Fruit fly (Drosophila melanogaster) whole organism, embryonic: Measurements from ENCODE around the gene Atg18b.

ENCODE experiments used
- Asciz ChIP-seq: fragments of 200-800 bp; sonication (Bioruptor generic); optimal IDR thresholded peaks from 2 replicates; lab custom pipeline; 2017; ENCODE audit warnings: missing biosample characterization, mild to moderate bottlenecking, missing genetic modification characterization, missing genetic modification reagents
- Awh ChIP-seq: fragments of 200-800 bp; sonication (Bioruptor generic); IDR thresholded peaks from 2 replicates; pipeline ENCODE4, ENCODE4 v1.3.6; 2022; ENCODE audit warnings: missing biosample characterization, missing genetic modification characterization
- CG10543 ChIP-seq: fragments of 200-800 bp; sonication (Bioruptor generic); optimal IDR thresholded peaks from 3 replicates; lab custom pipeline; 2017; ENCODE audit warnings: missing biosample characterization, mild to moderate bottlenecking, missing genetic modification characterization, moderate library complexity
- CG11398 ChIP-seq: fragments of 200-800 bp; sonication (Bioruptor generic); optimal IDR thresholded peaks from 2 replicates; lab custom pipeline; 2016; ENCODE audit warnings: missing biosample characterization, missing genetic modification characterization
- CG12236 ChIP-seq: fragments of 200-800 bp; sonication (Bioruptor generic); optimal IDR thresholded peaks from 2 replicates; lab custom pipeline; 2016; ENCODE audit warnings: missing biosample characterization, missing genetic modification characterization
- CG15514 ChIP-seq: fragments of 200-800 bp; sonication (Bioruptor generic); optimal IDR thresholded peaks from 3 replicates; lab custom pipeline; 2017; ENCODE audit warnings: missing biosample characterization, missing genetic modification characterization, mild to moderate bottlenecking, moderate library complexity, missing genetic modification reagents
- CG16813 ChIP-seq: fragments of 200-800 bp; sonication (Bioruptor generic); IDR thresholded peaks from 3 replicates; pipeline ENCODE4 v1.3.6; 2022; ENCODE audit warnings: missing biosample characterization, missing genetic modification characterization; ENCODE audit not compliant: partially characterized antibody
- CG18262 ChIP-seq: fragments of 200-800 bp; optimal IDR thresholded peaks from 3 replicates; lab custom pipeline; 2019; ENCODE audit warnings: missing biosample characterization, mild to moderate bottlenecking, missing genetic modification characterization, moderate library complexity
- CG18476 ChIP-seq: fragments of 200-800 bp; sonication (Bioruptor generic); optimal IDR thresholded peaks from 2 replicates; lab custom pipeline; 2016; ENCODE audit warnings: missing biosample characterization, mild to moderate bottlenecking, missing genetic modification characterization
- CG18599 ChIP-seq: fragments of 200-800 bp; sonication (Bioruptor generic); optimal IDR thresholded peaks from 3 replicates; lab custom pipeline; 2017; ENCODE audit warnings: missing biosample characterization, missing genetic modification characterization, mild to moderate bottlenecking, moderate library complexity, missing genetic modification reagents
- CG2116 ChIP-seq: fragments of 200-800 bp; sonication (Bioruptor generic); optimal IDR thresholded peaks from 3 replicates; lab custom pipeline; 2018; ENCODE audit warnings: missing biosample characterization, mild to moderate bottlenecking, missing genetic modification characterization
- CG2712 ChIP-seq: fragments of 200-800 bp; optimal IDR thresholded peaks from 3 replicates; lab custom pipeline; 2019; ENCODE audit warnings: missing biosample characterization, mild to moderate bottlenecking, missing genetic modification characterization, moderate library complexity
- CG32772 ChIP-seq: fragments of 200-800 bp; sonication (Bioruptor generic); IDR thresholded peaks from 2 replicates; pipeline ENCODE4 v1.3.6; 2022; ENCODE audit warnings: missing biosample characterization, missing genetic modification characterization
- CG33213 ChIP-seq: fragments of 200-800 bp; sonication (Bioruptor generic); optimal IDR thresholded peaks from 3 replicates; lab custom pipeline; 2016; ENCODE audit warnings: missing biosample characterization, missing genetic modification characterization
- CG34376 ChIP-seq: fragments of 200-800 bp; sonication (Bioruptor generic); optimal IDR thresholded peaks from 2 replicates; lab custom pipeline; 2018; ENCODE audit warnings: missing biosample characterization, mild to moderate bottlenecking, missing genetic modification characterization
- CG34422 ChIP-seq: fragments of 200-800 bp; sonication (Bioruptor generic); IDR thresholded peaks from 3 replicates; pipeline ENCODE4 v1.3.6; 2022; ENCODE audit warnings: missing biosample characterization, missing genetic modification characterization
- CG3995 ChIP-seq: fragments of 200-800 bp; sonication (Bioruptor generic); optimal IDR thresholded peaks from 3 replicates; lab custom pipeline; 2016; ENCODE audit warnings: missing biosample characterization, missing genetic modification characterization
- CG8765 ChIP-seq: fragments of 200-800 bp; sonication (Bioruptor generic); IDR thresholded peaks from 2 replicates; pipeline ENCODE4 v1.3.6; 2022; ENCODE audit warnings: missing biosample characterization, missing genetic modification characterization
- CG9797 ChIP-seq: fragments of 200-800 bp; sonication (Bioruptor generic); optimal IDR thresholded peaks from 3 replicates; lab custom pipeline; 2018; ENCODE audit warnings: missing biosample characterization, mild to moderate bottlenecking, missing genetic modification characterization
- CrebB ChIP-seq: fragments of 200-800 bp; sonication (Bioruptor generic); optimal IDR thresholded peaks from 3 replicates; lab custom pipeline; 2018; ENCODE audit warnings: missing biosample characterization, mild to moderate bottlenecking, missing genetic modification characterization
- D19A ChIP-seq: fragments of 200-800 bp; optimal IDR thresholded peaks from 3 replicates; lab custom pipeline; 2019; ENCODE audit warnings: missing biosample characterization, mild to moderate bottlenecking, missing genetic modification characterization, moderate library complexity
- D19B ChIP-seq: fragments of 200-800 bp; sonication (Bioruptor generic); optimal IDR thresholded peaks from 2 replicates; lab custom pipeline; 2017; ENCODE audit warnings: missing biosample characterization, mild to moderate bottlenecking, missing genetic modification characterization
- Dip3 ChIP-seq: fragments of 200-800 bp; sonication (Bioruptor generic); optimal IDR thresholded peaks from 3 replicates; lab custom pipeline; 2016; ENCODE audit warnings: missing biosample characterization, missing genetic modification characterization
- Doc2 ChIP-seq: fragments of 200-800 bp; sonication (Bioruptor generic); IDR thresholded peaks from 2 replicates; pipeline ENCODE4 v1.3.6; 2022; ENCODE audit warnings: missing biosample characterization, missing genetic modification characterization
- Dp ChIP-seq: fragments of 200-800 bp; sonication (Bioruptor generic); optimal IDR thresholded peaks from 2 replicates; lab custom pipeline; 2018; ENCODE audit warnings: missing biosample characterization, mild to moderate bottlenecking, missing genetic modification characterization, moderate library complexity
- Eip74EF ChIP-seq, 2 experiments: fragments of 200-800 bp in 1 of 2; fragments of >200 bp in 1 of 2; sonication (Bioruptor generic) in 1 of 2; optimal IDR thresholded peaks; 2 replicates each; lab custom pipeline; 2017 to 2019; ENCODE audit warnings: missing biosample characterization in 2 of 2, missing genetic modification characterization in 2 of 2, mild to moderate bottlenecking in 1 of 2, moderate library complexity in 1 of 2
- Ets97D ChIP-seq: fragments of 200-800 bp; sonication (Bioruptor generic); optimal IDR thresholded peaks from 3 replicates; lab custom pipeline; 2016; ENCODE audit warnings: missing biosample characterization, missing genetic modification characterization
- HLH4C ChIP-seq: fragments of 200-800 bp; sonication (Bioruptor generic); IDR thresholded peaks from 3 replicates; pipeline ENCODE4 v1.3.6; 2022; ENCODE audit warnings: missing biosample characterization, missing genetic modification characterization; ENCODE audit not compliant: partially characterized antibody
- Med ChIP-seq: fragments of 200-800 bp; sonication (Bioruptor generic); peaks from one replicate; lab custom pipeline; 2016; ENCODE audit warnings: missing biosample characterization, missing genetic modification characterization, mild to moderate bottlenecking, inconsistent platforms, moderate library complexity
- Neu2 ChIP-seq: fragments of 200-800 bp; sonication (Bioruptor generic); optimal IDR thresholded peaks from 3 replicates; lab custom pipeline; 2016; ENCODE audit warnings: missing biosample characterization, missing genetic modification characterization, borderline replicate concordance
- Ravus ChIP-seq: fragments of 200-800 bp; sonication (Bioruptor generic); IDR thresholded peaks from 2 replicates; pipeline ENCODE4 v1.3.6; 2022; ENCODE audit warnings: missing biosample characterization, missing genetic modification characterization
- Ssrp ChIP-seq: fragments of 200-800 bp; sonication (Bioruptor generic); optimal IDR thresholded peaks from 2 replicates; lab custom pipeline; 2018; ENCODE audit warnings: missing biosample characterization, mild to moderate bottlenecking, missing genetic modification characterization, moderate library complexity
- Taf1 ChIP-seq: fragments of 200-800 bp; sonication (Bioruptor generic); IDR thresholded peaks from 2 replicates; pipeline ENCODE4 v1.3.6; 2022; ENCODE audit warnings: missing biosample characterization, missing genetic modification characterization
- YL-1 ChIP-seq: fragments of 200-800 bp; sonication (Bioruptor generic); optimal IDR thresholded peaks from 3 replicates; lab custom pipeline; 2017; ENCODE audit warnings: missing biosample characterization, mild to moderate bottlenecking, missing genetic modification characterization
- bigmax ChIP-seq: fragments of 200-800 bp; sonication (Bioruptor generic); optimal IDR thresholded peaks from 2 replicates; lab custom pipeline; 2018; ENCODE audit warnings: missing biosample characterization, mild to moderate bottlenecking, missing genetic modification characterization
- fd64A ChIP-seq: fragments of 200-800 bp; sonication (Bioruptor generic); optimal IDR thresholded peaks from 3 replicates; lab custom pipeline; 2018; ENCODE audit warnings: missing biosample characterization, mild to moderate bottlenecking, missing genetic modification characterization
- fd96Cb ChIP-seq: fragments of 200-800 bp; sonication (Bioruptor generic); optimal IDR thresholded peaks from 2 replicates; lab custom pipeline; 2018; ENCODE audit warnings: missing biosample characterization, mild to moderate bottlenecking, missing genetic modification characterization, moderate library complexity
- fru ChIP-seq: fragments of >200 bp; optimal IDR thresholded peaks from 2 replicates; lab custom pipeline; 2017
- fu2 ChIP-seq: fragments of 200-800 bp; sonication (Bioruptor generic); optimal IDR thresholded peaks from 2 replicates; lab custom pipeline; 2016; ENCODE audit warnings: missing biosample characterization, missing genetic modification characterization
- gcm ChIP-seq: fragments of 200-800 bp; sonication (Bioruptor generic); optimal IDR thresholded peaks from 2 replicates; lab custom pipeline; 2019; ENCODE audit warnings: missing biosample characterization, mild to moderate bottlenecking, missing genetic modification characterization, moderate library complexity
- gfzf ChIP-seq: fragments of 200-800 bp; sonication (Bioruptor generic); optimal IDR thresholded peaks from 2 replicates; lab custom pipeline; 2016; ENCODE audit warnings: missing biosample characterization, mild to moderate bottlenecking, missing genetic modification characterization, moderate library complexity
- klu ChIP-seq: fragments of 200-800 bp; sonication (Bioruptor generic); IDR thresholded peaks from 2 replicates; pipeline ENCODE4 v1.3.6; 2022; ENCODE audit warnings: missing biosample characterization, missing genetic modification characterization
- knrl ChIP-seq: fragments of 200-800 bp; sonication (Bioruptor generic); IDR thresholded peaks from 3 replicates; pipeline ENCODE4 v1.3.6; 2022; ENCODE audit warnings: missing biosample characterization, missing genetic modification characterization; ENCODE audit not compliant: partially characterized antibody
- lab ChIP-seq: fragments of 200-800 bp; sonication (Bioruptor generic); optimal IDR thresholded peaks from 3 replicates; lab custom pipeline; 2017; ENCODE audit warnings: missing biosample characterization, missing genetic modification characterization, mild to moderate bottlenecking, moderate library complexity, missing genetic modification reagents
- lola ChIP-seq, 3 experiments: fragments of >200 bp in 2 of 3; fragments of 200-800 bp in 1 of 3; sonication (Bioruptor generic) in 1 of 3; optimal IDR thresholded peaks; 2 replicates each; lab custom pipeline; 2017 to 2019; ENCODE audit warnings: missing biosample characterization in 3 of 3, missing genetic modification characterization in 3 of 3, mild to moderate bottlenecking in 1 of 3, moderate library complexity in 1 of 3
- org-1 ChIP-seq: fragments of 200-800 bp; sonication (Bioruptor generic); optimal IDR thresholded peaks from 2 replicates; lab custom pipeline; 2017; ENCODE audit warnings: missing biosample characterization, missing genetic modification characterization
- row ChIP-seq: fragments of 200-800 bp; sonication (Bioruptor generic); IDR thresholded peaks from 3 replicates; pipeline ENCODE4 v1.3.6; 2022; ENCODE audit warnings: missing biosample characterization, missing genetic modification characterization
- sqz ChIP-seq: fragments of 200-800 bp; sonication (Bioruptor generic); optimal IDR thresholded peaks from 3 replicates; lab custom pipeline; 2018; ENCODE audit warnings: missing biosample characterization, mild to moderate bottlenecking, missing genetic modification characterization
- wor ChIP-seq: fragments of 200-800 bp; sonication (Bioruptor generic); IDR thresholded peaks from 2 replicates; pipeline ENCODE4 v1.3.6; 2022; ENCODE audit warnings: missing biosample characterization, missing genetic modification characterization

Gene Atg18b

DNA sequence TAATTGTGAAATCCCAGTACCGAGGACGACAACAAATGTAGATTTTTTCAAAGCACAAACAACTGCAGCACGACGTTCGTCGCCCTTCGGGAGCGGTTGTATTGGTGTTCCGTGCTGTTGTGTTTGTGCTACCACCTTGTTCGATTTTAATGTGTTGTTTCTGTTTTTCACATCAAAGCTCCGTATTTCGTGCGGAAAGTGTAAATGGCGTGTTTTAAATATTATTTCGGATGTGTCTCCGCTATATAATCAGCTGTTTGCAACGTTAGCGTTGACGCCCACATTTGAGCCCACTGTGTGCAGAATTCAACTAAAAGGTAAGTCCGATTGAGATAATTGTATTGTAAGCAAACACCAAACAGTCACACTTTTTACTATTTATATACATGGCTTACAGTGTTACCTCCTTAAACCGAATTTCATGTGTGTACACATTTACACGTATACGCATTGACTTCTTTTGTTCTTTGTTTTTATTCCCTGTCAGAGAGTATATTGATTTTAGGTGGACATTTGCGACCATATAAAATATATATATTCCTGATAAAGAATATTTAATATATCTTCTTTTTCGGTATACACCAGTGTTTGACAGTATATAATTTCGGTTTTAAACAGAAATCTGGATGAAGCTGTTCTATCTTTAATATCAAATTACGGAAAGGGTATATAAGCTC lies 43.2 kb upstream of the Atg18b start (continued):
- no peak for TF ChIP-seq Taf1 (GFP tag; lab: Robert Waterston, UW)
- no peak for TF ChIP-seq Ravus (GFP tag; lab: Robert Waterston, UW)
- peak; percentile 70; the same call in 2 of the 3 replicates for TF ChIP-seq row
- no peak for TF ChIP-seq CG34422 (GFP tag; lab: Robert Waterston, UW)
- TF ChIP-seq CG2116 (GFP tag; lab: Kevin White, UChicago), result no peak
- peak; percentile 76 for TF ChIP-seq Med (GFP tag; lab: Kevin White, UChicago)
- TF ChIP-seq D19B (GFP tag; lab: Kevin White, UChicago), result no peak
- no peak for TF ChIP-seq CrebB (tag; lab: Kevin White, UChicago)
- TF ChIP-seq gcm (GFP tag; lab: Kevin White, UChicago), result peak; percentile 3
- TF ChIP-seq bigmax (GFP tag; lab: Kevin White, UChicago), result no peak
- no peak for TF ChIP-seq Eip74EF (GFP tag; optimal IDR thresholded peaks at IDR 0.05; lab: Kevin White, UChicago)
- no peak for TF ChIP-seq Awh
- no peak for TF ChIP-seq wor (GFP tag; lab: Robert Waterston, UW)
- no peak for TF ChIP-seq CG32772 (GFP tag; lab: Robert Waterston, UW)
- peak; percentile 22 for TF ChIP-seq fd96Cb (tag; lab: Kevin White, UChicago)
- no peak for TF ChIP-seq Ssrp
- TF ChIP-seq YL-1 (GFP tag; lab: Kevin White, UChicago), result no peak
- TF ChIP-seq knrl (GFP tag; lab: Robert Waterston, UW), result no peak
- no peak for TF ChIP-seq Doc2 (GFP tag; lab: Robert Waterston, UW)
- TF ChIP-seq lola (GFP tag; optimal IDR thresholded peaks at IDR 0.05; lab: Kevin White, UChicago), result peak in 1 of 3 experiments; percentile 1
- TF ChIP-seq CG18262 (tag; lab: Kevin White, UChicago), result peak; percentile 52
- TF ChIP-seq CG18599, result no peak
- TF ChIP-seq CG10543, result no peak
- TF ChIP-seq CG18476, result no peak
- peak; percentile 53 for TF ChIP-seq CG2712
- no peak for TF ChIP-seq HLH4C (GFP tag; lab: Robert Waterston, UW)
- peak; percentile 92 for TF ChIP-seq D19A
- peak; percentile 25 for TF ChIP-seq lab
- no peak for TF ChIP-seq fru (lab: Kevin White, UChicago)
- no peak for TF ChIP-seq CG34376 (GFP tag; lab: Kevin White, UChicago)
- no peak for TF ChIP-seq Asciz (GFP tag; lab: Kevin White, UChicago)
- no peak for TF ChIP-seq Dip3 (GFP tag; lab: Kevin White, UChicago)
- TF ChIP-seq klu (GFP tag; lab: Robert Waterston, UW), result no peak
- TF ChIP-seq org-1, result peak; percentile 23
- TF ChIP-seq CG15514, result peak; percentile 23
- no peak for TF ChIP-seq CG33213 (GFP tag; lab: Kevin White, UChicago)
- no peak for TF ChIP-seq fu2 (GFP tag; lab: Kevin White, UChicago)
- TF ChIP-seq fd64A (GFP tag; lab: Kevin White, UChicago), result no peak
- TF ChIP-seq Neu2 (GFP tag; lab: Kevin White, UChicago), result no peak
- no peak for TF ChIP-seq CG3995 (GFP tag; lab: Kevin White, UChicago)
- no peak for TF ChIP-seq Dp (GFP tag; lab: Kevin White, UChicago)
- TF ChIP-seq Ets97D (GFP tag; lab: Kevin White, UChicago), result no peak
- TF ChIP-seq CG16813 (GFP tag; lab: Robert Waterston, UW), result no peak
- no peak for TF ChIP-seq CG11398
- TF ChIP-seq gfzf, result no peak
- TF ChIP-seq CG8765 (GFP tag; lab: Robert Waterston, UW), result no peak
- TF ChIP-seq CG12236 (GFP tag; lab: Kevin White, UChicago), result no peak
- no peak for TF ChIP-seq sqz (GFP tag; lab: Kevin White, UChicago)
- TF ChIP-seq CG9797 (GFP tag; lab: Kevin White, UChicago), result no peak
